Fruit fly (Drosophila melanogaster) whole organism, prepupa: ENCODE data around the gene IFT46.

Source experiments
- Blimp-1 ChIP-seq: fragments of 200-800 bp; sonication (Bioruptor generic); optimal IDR thresholded peaks from 3 replicates; lab custom pipeline; 2017; ENCODE audit warnings: missing biosample characterization, missing genetic modification characterization, mild to moderate bottlenecking, moderate library complexity, missing genetic modification reagents
- CG10631 ChIP-seq: fragments of 200-800 bp; sonication (Bioruptor generic); optimal IDR thresholded peaks from 2 replicates; lab custom pipeline; 2016; ENCODE audit warnings: missing biosample characterization, missing genetic modification characterization
- CG11762 ChIP-seq: fragments of 200-800 bp; sonication (Bioruptor generic); optimal IDR thresholded peaks from 3 replicates; lab custom pipeline; 2016; ENCODE audit warnings: missing biosample characterization, missing genetic modification characterization; ENCODE audit not compliant: insufficient read depth
- CG1621 ChIP-seq: fragments of 200-800 bp; sonication (Bioruptor generic); optimal IDR thresholded peaks from 3 replicates; lab custom pipeline; 2018; ENCODE audit warnings: missing biosample characterization, mild to moderate bottlenecking, missing genetic modification characterization
- CG31627 ChIP-seq: fragments of 200-800 bp; sonication (Bioruptor generic); optimal IDR thresholded peaks from 3 replicates; lab custom pipeline; 2016; ENCODE audit warnings: missing biosample characterization, missing genetic modification characterization
- CG32006 ChIP-seq: fragments of 200-800 bp; sonication (Bioruptor generic); optimal IDR thresholded peaks from 3 replicates; lab custom pipeline; 2017; ENCODE audit warnings: missing biosample characterization, mild to moderate bottlenecking, missing genetic modification characterization
- CG34406 ChIP-seq: fragments of 200-800 bp; sonication (Bioruptor generic); optimal IDR thresholded peaks from 3 replicates; lab custom pipeline; 2016; ENCODE audit warnings: missing biosample characterization, missing genetic modification characterization
- CG3919 ChIP-seq: fragments of 200-800 bp; sonication (Bioruptor generic); optimal IDR thresholded peaks from 3 replicates; lab custom pipeline; 2016; ENCODE audit warnings: missing biosample characterization, missing genetic modification characterization
- CG6163 ChIP-seq: fragments of 200-800 bp; sonication (Bioruptor generic); IDR thresholded peaks from 3 replicates; pipeline ENCODE4 v1.3.6; 2022; ENCODE audit warnings: missing biosample characterization, missing genetic modification characterization
- CG6276 ChIP-seq: fragments of 200-800 bp; sonication (Bioruptor generic); optimal IDR thresholded peaks from 2 replicates; lab custom pipeline; 2017; ENCODE audit warnings: missing biosample characterization, mild to moderate bottlenecking, missing genetic modification characterization
- CG6854 ChIP-seq: fragments of 200-800 bp; sonication (Bioruptor generic); optimal IDR thresholded peaks from 2 replicates; lab custom pipeline; 2017; ENCODE audit warnings: missing biosample characterization, mild to moderate bottlenecking, missing genetic modification characterization
- CG7368 ChIP-seq: fragments of 200-800 bp; sonication (Bioruptor generic); optimal IDR thresholded peaks from 3 replicates; lab custom pipeline; 2016; ENCODE audit warnings: missing biosample characterization, missing genetic modification characterization
- CG8119 ChIP-seq: fragments of 200-800 bp; sonication (Bioruptor generic); IDR thresholded peaks from 3 replicates; pipeline ENCODE4 v1.3.6; 2022; ENCODE audit warnings: missing biosample characterization, missing genetic modification characterization
- CG8632 ChIP-seq: fragments of 200-800 bp; sonication (Bioruptor generic); optimal IDR thresholded peaks from 3 replicates; lab custom pipeline; 2016; ENCODE audit warnings: missing biosample characterization, missing genetic modification characterization
- CG9139 ChIP-seq: fragments of 200-800 bp; sonication (Bioruptor generic); optimal IDR thresholded peaks from 3 replicates; lab custom pipeline; 2017; ENCODE audit warnings: missing biosample characterization, mild to moderate bottlenecking, missing genetic modification characterization
- Eip78C ChIP-seq: fragments of 200-800 bp; sonication (Bioruptor generic); peaks from one replicate; lab custom pipeline; 2016; ENCODE audit warnings: missing biosample characterization, missing genetic modification characterization
- Eip93F ChIP-seq: fragments of 200-800 bp; sonication (Bioruptor generic); optimal IDR thresholded peaks from 2 replicates; lab custom pipeline; 2016; ENCODE audit warnings: missing biosample characterization, mild to moderate bottlenecking, missing genetic modification characterization
- Ets21C ChIP-seq: fragments of 200-800 bp; sonication (Bioruptor generic); optimal IDR thresholded peaks from 3 replicates; lab custom pipeline; 2016; ENCODE audit warnings: missing biosample characterization, missing genetic modification characterization
- Ets96B ChIP-seq: fragments of 200-800 bp; optimal IDR thresholded peaks from 2 replicates; lab custom pipeline; 2019; ENCODE audit warnings: missing biosample characterization, mild to moderate bottlenecking, missing genetic modification characterization, moderate library complexity
- Gug ChIP-seq: fragments of 200-800 bp; sonication (Bioruptor generic); IDR thresholded peaks from 2 replicates; pipeline ENCODE4 v1.3.6; 2022; ENCODE audit warnings: missing biosample characterization, missing genetic modification characterization
- Hr4 ChIP-seq: fragments of 200-800 bp; sonication (Bioruptor generic); optimal IDR thresholded peaks from 3 replicates; lab custom pipeline; 2016; ENCODE audit warnings: missing biosample characterization, missing genetic modification characterization
- Smox ChIP-seq: fragments of 200-800 bp; sonication (Bioruptor generic); optimal IDR thresholded peaks from 3 replicates; lab custom pipeline; 2016; ENCODE audit warnings: missing biosample characterization, missing genetic modification characterization
- Sox15 ChIP-seq: fragments of 200-800 bp; sonication (Bioruptor generic); optimal IDR thresholded peaks from 3 replicates; lab custom pipeline; 2016; ENCODE audit warnings: missing biosample characterization, missing genetic modification characterization
- achi ChIP-seq: fragments of 200-800 bp; sonication (Bioruptor generic); optimal IDR thresholded peaks from 3 replicates; lab custom pipeline; 2016; ENCODE audit warnings: missing biosample characterization, missing genetic modification characterization
- acj6 ChIP-seq: fragments of 200-800 bp; sonication (Bioruptor generic); optimal IDR thresholded peaks from 3 replicates; lab custom pipeline; 2016; ENCODE audit warnings: missing biosample characterization, missing genetic modification characterization
- dac ChIP-seq: fragments of 200-800 bp; sonication (Bioruptor generic); optimal IDR thresholded peaks from 2 replicates; lab custom pipeline; 2017; ENCODE audit warnings: missing biosample characterization, mild to moderate bottlenecking, missing genetic modification characterization
- dsx ChIP-seq: fragments of 200-800 bp; optimal IDR thresholded peaks from 3 replicates; lab custom pipeline; 2019; ENCODE audit warnings: missing biosample characterization, mild to moderate bottlenecking, missing genetic modification characterization, moderate library complexity; ENCODE audit not compliant: poor library complexity, severe bottlenecking
- eg ChIP-seq: fragments of 200-800 bp; sonication (Bioruptor generic); IDR thresholded peaks from 3 replicates; pipeline ENCODE4 v1.3.6; 2022; ENCODE audit warnings: missing biosample characterization, missing genetic modification characterization
- esn ChIP-seq: fragments of 200-800 bp; sonication (Bioruptor generic); optimal IDR thresholded peaks from 2 replicates; lab custom pipeline; 2016; ENCODE audit warnings: missing biosample characterization, mild to moderate bottlenecking, missing genetic modification characterization, moderate library complexity
- fd85E ChIP-seq: fragments of 200-800 bp; sonication (Bioruptor generic); optimal IDR thresholded peaks from 3 replicates; lab custom pipeline; 2016; ENCODE audit warnings: missing biosample characterization, missing genetic modification characterization
- fkh ChIP-seq: fragments of 200-800 bp; sonication (Bioruptor generic); optimal IDR thresholded peaks from 3 replicates; lab custom pipeline; 2017; ENCODE audit warnings: missing biosample characterization, mild to moderate bottlenecking, missing genetic modification characterization, moderate library complexity
- lz ChIP-seq: fragments of 200-800 bp; sonication (Bioruptor generic); optimal IDR thresholded peaks from 3 replicates; lab custom pipeline; 2016; ENCODE audit warnings: missing biosample characterization, missing genetic modification characterization
- net ChIP-seq: fragments of 200-800 bp; sonication (Bioruptor generic); optimal IDR thresholded peaks from 3 replicates; lab custom pipeline; 2016; ENCODE audit warnings: missing biosample characterization, missing genetic modification characterization
- salr ChIP-seq, 2 experiments: fragments of 200-800 bp; sonication (Bioruptor generic); optimal IDR thresholded peaks; 3 replicates each; lab custom pipeline; 2016 to 2018; ENCODE audit warnings: missing biosample characterization in 2 of 2, missing genetic modification characterization in 2 of 2, mild to moderate bottlenecking in 1 of 2
- spab ChIP-seq: fragments of 200-800 bp; sonication (Bioruptor generic); optimal IDR thresholded peaks from 2 replicates; lab custom pipeline; 2017; ENCODE audit warnings: missing biosample characterization, mild to moderate bottlenecking, missing genetic modification characterization, missing genetic modification reagents
- ss ChIP-seq, 2 experiments: fragments of 200-800 bp; sonication (Bioruptor generic); optimal IDR thresholded peaks; 2 replicates in 1 of 2; 3 replicates in 1 of 2; lab custom pipeline; 2017 to 2018; ENCODE audit warnings: mild to moderate bottlenecking in 2 of 2, missing biosample characterization in 2 of 2, missing genetic modification characterization in 2 of 2, moderate library complexity in 1 of 2
- svp ChIP-seq: fragments of 200-800 bp; sonication (Bioruptor generic); peaks from one replicate; lab custom pipeline; 2016; ENCODE audit warnings: missing biosample characterization, missing genetic modification characterization
- topi ChIP-seq: fragments of 200-800 bp; sonication (Bioruptor generic); optimal IDR thresholded peaks from 3 replicates; lab custom pipeline; 2016; ENCODE audit warnings: missing biosample characterization, missing genetic modification characterization
- vri ChIP-seq: fragments of 200-800 bp; sonication (Bioruptor generic); optimal IDR thresholded peaks from 3 replicates; lab custom pipeline; 2016; ENCODE audit warnings: missing biosample characterization, mild to moderate bottlenecking, missing genetic modification characterization

The IFT46 gene

dm6 chr2L:18572428-18573136 is 43.3 kb downstream of the IFT46 start (continued):
- TF ChIP-seq fkh (GFP tag; lab: Kevin White, UChicago) (no peak), Gug (GFP tag; lab: Robert Waterston, UW) (peak; percentile 46; the same call in 1 of the 2 replicates), dac (GFP tag; lab: Kevin White, UChicago) (peak; percentile 47), CG8632 (GFP tag; lab: Kevin White, UChicago) (peak; percentile 14), spab (GFP tag; lab: Kevin White, UChicago) (peak; percentile 67), CG31627 (GFP tag; lab: Kevin White, UChicago) (no peak), CG1621 (tag; lab: Kevin White, UChicago) (peak; percentile 71), net (peak; percentile 76), topi (GFP tag; lab: Kevin White, UChicago) (peak; percentile 7), Ets96B (tag; lab: Kevin White, UChicago) (peak; percentile 44), CG6276 (GFP tag; lab: Kevin White, UChicago) (peak; percentile 85), vri (no peak), Eip78C (GFP tag; lab: Kevin White, UChicago) (peak; percentile 2), CG34406 (GFP tag; lab: Kevin White, UChicago) (no peak), eg (peak; percentile 81), Ets21C (GFP tag; lab: Kevin White, UChicago) (peak; percentile 15), Hr4 (GFP tag; lab: Kevin White, UChicago) (no peak), CG10631 (GFP tag; lab: Kevin White, UChicago) (peak; percentile 10), lz (GFP tag; lab: Kevin White, UChicago) (no peak), Eip93F (peak; percentile 17), CG9139 (GFP tag; lab: Kevin White, UChicago) (peak; percentile 91), Sox15 (no peak), esn (GFP tag; lab: Kevin White, UChicago) (peak; percentile 18), Smox (GFP tag; lab: Kevin White, UChicago) (no peak), CG32006 (GFP tag; lab: Kevin White, UChicago) (peak; percentile 29), salr (GFP tag; optimal IDR thresholded peaks at IDR 0.05; lab: Kevin White, UChicago) (peak; percentile 49 to 51), fd85E (GFP tag; lab: Kevin White, UChicago) (no peak)

DNA sequence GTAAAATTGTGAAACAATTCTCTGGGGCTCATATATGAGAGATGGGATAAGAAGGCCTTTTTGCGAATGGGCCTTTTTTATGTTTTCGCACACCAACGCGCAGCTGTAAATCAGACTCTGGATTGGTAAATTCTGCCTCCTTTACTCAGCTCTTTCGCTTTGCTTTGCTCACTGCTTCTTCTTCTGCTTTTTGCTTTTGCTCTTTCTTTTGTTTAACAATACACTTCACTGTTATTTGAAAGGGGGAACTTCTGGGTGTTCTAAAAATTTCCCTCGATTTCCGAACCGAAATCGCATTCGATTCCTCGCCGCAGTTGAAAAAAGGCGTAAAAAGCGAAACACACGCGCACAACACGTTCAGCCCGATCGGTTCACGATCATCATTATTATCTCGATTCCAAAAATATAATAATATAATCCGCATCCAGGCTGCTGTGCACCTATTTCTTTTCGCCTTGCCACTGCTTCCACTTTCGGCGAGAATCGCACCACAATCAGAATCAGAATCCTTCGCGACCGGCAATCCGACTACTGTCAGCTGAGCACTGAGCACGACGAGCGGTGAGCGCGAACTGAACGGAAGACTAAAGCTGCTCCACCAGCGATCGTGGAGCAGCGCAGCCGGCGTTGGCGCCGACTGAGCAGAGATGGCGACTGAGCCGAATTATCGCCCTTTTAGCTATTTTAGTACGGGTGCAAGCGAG is 44.0 kb downstream of the IFT46 start:
- TF ChIP-seq Blimp-1 (GFP tag; lab: Kevin White, UChicago) (no peak), achi (GFP tag; lab: Kevin White, UChicago) (no peak), CG32006 (GFP tag; lab: Kevin White, UChicago) (no peak), acj6 (GFP tag; lab: Kevin White, UChicago) (no peak), fkh (GFP tag; lab: Kevin White, UChicago) (peak; percentile 1), CG6163 (GFP tag; lab: Robert Waterston, UW) (peak; percentile 71), CG9139 (GFP tag; lab: Kevin White, UChicago) (peak; percentile 46), CG3919 (GFP tag; lab: Kevin White, UChicago) (peak; percentile 37), Eip93F (no peak), CG8119 (GFP tag; lab: Robert Waterston, UW) (0 out of 3 replicates have a peak, but pooled peaks have one; percentile 18), CG31627 (GFP tag; lab: Kevin White, UChicago) (no peak), svp (peak; percentile 78), dsx (GFP tag; lab: Kevin White, UChicago) (peak; percentile 6), eg (peak; percentile 56; the same call in 1 of the 3 replicates), CG11762 (GFP tag; lab: Kevin White, UChicago) (no peak), CG6276 (GFP tag; lab: Kevin White, UChicago) (no peak), CG8632 (GFP tag; lab: Kevin White, UChicago) (no peak), Gug (GFP tag; lab: Robert Waterston, UW) (peak; percentile 13; the same call in 1 of the 2 replicates), CG7368 (GFP tag; lab: Kevin White, UChicago) (peak; percentile 1), vri (peak; percentile 46), ss (GFP tag; optimal IDR thresholded peaks at IDR 0.05; lab: Kevin White, UChicago) (peak in 1 of 2 experiments; percentile 12), Hr4 (GFP tag; lab: Kevin White, UChicago) (no peak), CG6854 (no peak), Eip78C (GFP tag; lab: Kevin White, UChicago) (peak; percentile 53), esn (GFP tag; lab: Kevin White, UChicago) (peak; percentile 30)
